Worm (Caenorhabditis elegans): ENCODE measurements around the gene srz-23.

- TF ChIP-seq him-1 (tag; optimal IDR thresholded peaks at IDR 0.05) (no peak), W03F9.2 (tag; optimal IDR thresholded peaks at IDR 0.05) (no peak), dao-5 (tag; optimal IDR thresholded peaks at IDR 0.05) (no peak)
Measured at ce11 chrIV:3439354-3439753, 14.1 kb upstream of the srz-23 start, which contains the start of gene grd-3.
